Worm (Caenorhabditis elegans): ENCODE measurements around the gene ZC8.6.

- TF ChIP-seq cog-1 (tag; optimal IDR thresholded peaks at IDR 0.05) (no peak), ztf-23 (GFP tag; IDR thresholded peaks at IDR 0.05) (no peak), med-1 (GFP tag; optimal IDR thresholded peaks at IDR 0.05; ENCODE audit: insufficient read depth) (no peak), ref-1 (GFP tag; conservative IDR thresholded peaks at IDR 0.05) (no peak), T22C8.4 (GFP tag; IDR thresholded peaks at IDR 0.05) (no peak)
Observed at ce11 chrX:5017591-5017990, 20.2 kb upstream of the ZC8.6 start, which contains the start of gene sek-3.
